Fruit fly (Drosophila melanogaster): ENCODE results near the gene CG13086.

CG13086 gene

DNA sequence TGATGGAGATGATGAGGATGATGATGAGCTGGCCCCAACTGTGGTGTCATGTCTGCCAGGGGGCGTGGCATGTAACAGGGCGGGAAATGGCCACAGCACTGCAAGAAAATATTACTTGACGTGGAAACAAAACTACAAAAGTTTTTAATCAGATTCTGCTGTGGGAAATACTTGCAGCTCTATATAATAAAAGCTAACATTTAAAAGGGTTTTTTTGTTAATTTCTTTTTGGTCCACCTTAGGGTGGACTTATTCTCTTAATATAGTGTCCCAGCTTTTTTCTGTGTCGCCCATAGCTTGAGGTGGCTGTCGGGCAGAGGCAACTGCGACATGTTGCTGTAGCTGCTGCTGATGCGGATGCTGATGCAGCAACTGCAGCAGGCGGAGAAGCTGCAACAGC is 35.6 kb upstream of the CG13086 start:
- TF ChIP-seq CG4496 (GFP tag; IDR thresholded peaks at IDR 0.05): peak; percentile 74; the same call in 1 of the 3 replicates
- TF ChIP-seq CG14655 (GFP tag; optimal IDR thresholded peaks at IDR 0.05): peak; percentile 77
- peak; percentile 55; the same call in 1 of the 2 replicates for TF ChIP-seq CG12605 (GFP tag; IDR thresholded peaks at IDR 0.05)
- peak; percentile 61; the same call in 1 of the 2 replicates for TF ChIP-seq CG32121 (GFP tag; IDR thresholded peaks at IDR 0.05)
- peak; percentile 73 for TF ChIP-seq CG34367 (tag; optimal IDR thresholded peaks at IDR 0.05)
- TF ChIP-seq CG13204 (GFP tag; optimal IDR thresholded peaks at IDR 0.05): no peak
- no peak for TF ChIP-seq EcR (GFP tag; optimal IDR thresholded peaks at IDR 0.05)
- TF ChIP-seq rn (GFP tag; IDR thresholded peaks at IDR 0.05): peak; percentile 26; the same call in 1 of the 2 replicates
- no peak for TF ChIP-seq CG10348 (GFP tag; IDR thresholded peaks at IDR 0.05)
- peak; percentile 97 for TF ChIP-seq CG8159 (tag; optimal IDR thresholded peaks at IDR 0.05)
- peak; percentile 74 for TF ChIP-seq Pif1A (GFP tag; optimal IDR thresholded peaks at IDR 0.05)
- peak; percentile 69 for TF ChIP-seq Ets98B (GFP tag; IDR thresholded peaks at IDR 0.05)
- peak; percentile 62 for TF ChIP-seq Snoo (tag; optimal IDR thresholded peaks at IDR 0.05)
- TF ChIP-seq fd96Ca (GFP tag; IDR thresholded peaks at IDR 0.05): peak; percentile 83
- TF ChIP-seq Pif1B (GFP tag; optimal IDR thresholded peaks at IDR 0.05): peak; percentile 67
- TF ChIP-seq CG8301 (tag; optimal IDR thresholded peaks at IDR 0.05): peak; percentile 77
- peak; percentile 77 for TF ChIP-seq CG15710 (tag; optimal IDR thresholded peaks at IDR 0.05)
- TF ChIP-seq CG9948 (tag; optimal IDR thresholded peaks at IDR 0.05): peak; percentile 71
- peak; percentile 72 for TF ChIP-seq CG17806 (tag; optimal IDR thresholded peaks at IDR 0.05)
- TF ChIP-seq gl (tag; optimal IDR thresholded peaks at IDR 0.05): peak; percentile 40
- TF ChIP-seq D1 (tag; optimal IDR thresholded peaks at IDR 0.05): no peak

DNA sequence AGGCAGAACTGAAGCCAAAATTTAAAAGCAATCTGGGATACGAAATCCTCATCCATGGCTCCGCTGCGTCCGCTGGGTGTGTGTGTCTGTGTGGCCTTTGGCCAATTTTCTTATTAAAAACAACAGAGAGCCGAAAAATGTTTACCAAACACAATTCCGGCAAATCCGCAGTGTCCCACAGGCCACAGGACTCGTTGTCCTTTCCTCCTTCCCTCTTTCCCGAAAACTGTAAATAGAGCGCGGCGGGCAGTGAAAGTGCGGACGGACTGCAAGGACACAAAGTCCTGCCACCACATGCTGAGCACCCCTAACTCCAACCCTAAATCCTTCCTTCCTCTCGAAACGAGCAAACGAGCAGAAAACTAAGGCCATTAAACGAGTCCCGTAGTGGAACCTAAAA is 30.2 kb upstream of the CG13086 start:
- TF ChIP-seq CG8159 (tag; optimal IDR thresholded peaks at IDR 0.05): no peak
- no peak for TF ChIP-seq CG34367 (tag; optimal IDR thresholded peaks at IDR 0.05)
- TF ChIP-seq rn (GFP tag; IDR thresholded peaks at IDR 0.05): no peak
- TF ChIP-seq CG10348 (GFP tag; IDR thresholded peaks at IDR 0.05): no peak
- TF ChIP-seq CG32121 (GFP tag; IDR thresholded peaks at IDR 0.05): no peak
- no peak for TF ChIP-seq CG17806 (tag; optimal IDR thresholded peaks at IDR 0.05)
- TF ChIP-seq CG14655 (GFP tag; optimal IDR thresholded peaks at IDR 0.05): no peak
- TF ChIP-seq fd96Ca (GFP tag; IDR thresholded peaks at IDR 0.05): no peak
- no peak for TF ChIP-seq EcR (GFP tag; optimal IDR thresholded peaks at IDR 0.05)
- no peak for TF ChIP-seq CG9948 (tag; optimal IDR thresholded peaks at IDR 0.05)
- TF ChIP-seq CG12605 (GFP tag; IDR thresholded peaks at IDR 0.05): no peak
- no peak for TF ChIP-seq Pif1A (GFP tag; optimal IDR thresholded peaks at IDR 0.05)
- no peak for TF ChIP-seq CG15710 (tag; optimal IDR thresholded peaks at IDR 0.05)
- no peak for TF ChIP-seq CG13204 (GFP tag; optimal IDR thresholded peaks at IDR 0.05)
- TF ChIP-seq Pif1B (GFP tag; optimal IDR thresholded peaks at IDR 0.05): no peak
- no peak for TF ChIP-seq Snoo (tag; optimal IDR thresholded peaks at IDR 0.05)
- no peak for TF ChIP-seq CG8301 (tag; optimal IDR thresholded peaks at IDR 0.05)
- no peak for TF ChIP-seq gl (tag; optimal IDR thresholded peaks at IDR 0.05)
- TF ChIP-seq CG4496 (GFP tag; IDR thresholded peaks at IDR 0.05): no peak

dm6 chr2L:19335052-19335451 is 29.1 kb upstream of the CG13086 start:
- TF ChIP-seq Ets98B (GFP tag; IDR thresholded peaks at IDR 0.05) (0 out of 2 replicates have a peak, but pooled peaks have one; percentile 23), Pif1A (GFP tag; optimal IDR thresholded peaks at IDR 0.05) (peak; percentile 3), CG9948 (tag; optimal IDR thresholded peaks at IDR 0.05) (peak; percentile 22), fd96Ca (GFP tag; IDR thresholded peaks at IDR 0.05) (0 out of 3 replicates have a peak, but pooled peaks have one; percentile 16), EcR (GFP tag; optimal IDR thresholded peaks at IDR 0.05) (no peak), CG17806 (tag; optimal IDR thresholded peaks at IDR 0.05) (peak; percentile 19), CG15710 (tag; optimal IDR thresholded peaks at IDR 0.05) (peak; percentile 14), CG8159 (tag; optimal IDR thresholded peaks at IDR 0.05) (peak; percentile 28), CG14655 (GFP tag; optimal IDR thresholded peaks at IDR 0.05) (peak; percentile 39), CG32121 (GFP tag; IDR thresholded peaks at IDR 0.05) (peak; percentile 30; the same call in 1 of the 2 replicates), CG4496 (GFP tag; IDR thresholded peaks at IDR 0.05) (no peak), gl (tag; optimal IDR thresholded peaks at IDR 0.05) (no peak), CG8301 (tag; optimal IDR thresholded peaks at IDR 0.05) (peak; percentile 14)

DNA sequence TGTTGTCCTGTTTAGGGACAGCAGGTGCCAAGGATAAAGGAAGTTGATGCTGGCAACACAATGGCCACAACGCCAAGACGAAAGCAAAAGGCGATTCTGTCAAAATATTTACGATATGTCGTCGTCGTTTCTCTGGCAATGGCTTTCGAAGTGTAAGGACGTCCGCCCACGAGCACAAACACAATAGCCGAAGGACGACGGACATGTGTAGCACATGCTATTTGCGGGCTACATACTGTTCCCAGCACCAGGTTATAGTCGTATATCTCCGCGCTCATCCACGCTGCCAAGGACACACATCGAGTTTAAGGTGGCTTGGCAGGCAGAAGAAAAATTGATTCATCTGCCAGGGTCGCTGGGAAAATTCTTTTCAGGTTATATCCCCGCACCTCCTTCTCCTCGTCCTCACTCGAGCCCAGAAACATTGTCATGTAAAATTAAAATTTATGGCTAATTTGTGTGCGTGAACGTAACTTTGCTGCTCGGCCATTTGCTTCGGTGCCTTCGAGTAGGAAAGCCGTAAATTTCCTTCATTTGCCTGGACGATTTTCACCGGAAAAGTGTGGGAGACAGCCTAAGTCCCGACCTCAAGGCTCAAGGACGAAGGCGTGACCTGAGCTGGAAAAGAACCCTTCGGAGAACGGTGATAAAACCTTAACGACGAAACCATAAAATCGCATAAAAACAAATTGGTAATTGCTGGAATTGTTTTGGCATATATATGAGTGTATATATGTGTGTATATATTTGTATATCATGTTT is 26.0 kb upstream of the CG13086 start:
- TF ChIP-seq CG14655 (GFP tag; optimal IDR thresholded peaks at IDR 0.05) (no peak), CG9948 (tag; optimal IDR thresholded peaks at IDR 0.05) (no peak), CG15710 (tag; optimal IDR thresholded peaks at IDR 0.05) (no peak), CG4496 (GFP tag; IDR thresholded peaks at IDR 0.05) (no peak), CG34367 (tag; optimal IDR thresholded peaks at IDR 0.05) (no peak), Pif1A (GFP tag; optimal IDR thresholded peaks at IDR 0.05) (no peak), rn (GFP tag; IDR thresholded peaks at IDR 0.05) (no peak), D1 (tag; optimal IDR thresholded peaks at IDR 0.05) (no peak), CG32121 (GFP tag; IDR thresholded peaks at IDR 0.05) (no peak), CG8159 (tag; optimal IDR thresholded peaks at IDR 0.05) (no peak), Pif1B (GFP tag; optimal IDR thresholded peaks at IDR 0.05) (no peak), CG17806 (tag; optimal IDR thresholded peaks at IDR 0.05) (no peak), gl (tag; optimal IDR thresholded peaks at IDR 0.05) (no peak), CG12605 (GFP tag; IDR thresholded peaks at IDR 0.05) (no peak), Snoo (tag; optimal IDR thresholded peaks at IDR 0.05) (no peak), CG13204 (GFP tag; optimal IDR thresholded peaks at IDR 0.05) (no peak), EcR (GFP tag; optimal IDR thresholded peaks at IDR 0.05) (no peak)

DNA sequence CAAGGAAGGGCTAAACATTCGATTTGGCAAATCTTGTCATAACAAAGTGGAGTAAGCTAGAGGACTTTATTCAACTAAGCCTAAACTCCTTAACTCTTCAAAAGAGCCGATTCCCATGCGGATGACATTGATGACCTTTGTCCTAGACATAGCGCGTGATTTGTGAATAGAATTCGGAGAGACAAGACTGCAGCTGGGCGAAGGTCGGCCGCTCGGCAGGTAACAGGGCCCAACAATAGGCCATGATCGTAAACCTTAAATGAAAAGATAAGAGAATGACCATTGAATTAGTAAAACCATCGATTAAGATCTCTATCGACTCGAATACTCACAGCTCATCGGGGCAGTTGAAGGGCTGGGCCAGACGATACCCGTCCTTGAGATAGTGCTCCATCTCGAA is 25.2 kb upstream of the CG13086 start:
- TF ChIP-seq CG8159 (tag; optimal IDR thresholded peaks at IDR 0.05): no peak
- no peak for TF ChIP-seq CG9948 (tag; optimal IDR thresholded peaks at IDR 0.05)
- TF ChIP-seq CG32121 (GFP tag; IDR thresholded peaks at IDR 0.05): no peak
- no peak for TF ChIP-seq CG17806 (tag; optimal IDR thresholded peaks at IDR 0.05)
- TF ChIP-seq CG34367 (tag; optimal IDR thresholded peaks at IDR 0.05): no peak
- TF ChIP-seq D1 (tag; optimal IDR thresholded peaks at IDR 0.05): no peak
